Fruit fly (Drosophila melanogaster): Measurements from ENCODE around the gene Cdk8.

DNA sequence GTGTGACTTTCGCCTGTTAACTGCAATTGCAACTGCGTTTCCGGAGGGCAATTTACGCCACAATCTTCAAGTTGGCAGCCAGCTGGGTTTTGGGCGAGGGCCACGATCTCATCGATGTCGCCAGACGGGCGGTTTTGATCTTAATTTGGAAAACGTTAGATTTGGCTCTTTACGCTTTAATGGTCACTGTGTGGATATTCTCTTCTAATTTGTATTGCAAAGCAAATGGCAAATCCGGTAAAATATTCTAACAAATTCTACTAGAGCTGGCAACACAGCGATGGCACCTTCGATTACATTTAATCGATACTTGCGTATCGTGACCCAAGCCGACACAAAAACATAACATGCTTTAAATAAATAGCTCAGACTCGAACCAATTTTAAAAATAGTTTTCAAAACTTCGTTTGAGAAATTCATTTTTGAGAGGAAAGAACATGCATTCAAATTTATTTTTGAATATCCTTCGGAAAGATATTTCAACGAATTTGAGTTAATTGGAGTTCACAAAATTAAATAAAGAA is 1.9 kb downstream of the Cdk8 start, which contains the start of gene I-2:
- TF ChIP-seq CG6654 (GFP tag; optimal IDR thresholded peaks at IDR 0.05) (no peak), ems (GFP tag; optimal IDR thresholded peaks at IDR 0.05) (no peak), gsb-n (tag; optimal IDR thresholded peaks at IDR 0.05) (no peak), E2f2 (GFP tag; IDR thresholded peaks at IDR 0.05) (peak; percentile 45; the same call in 1 of the 2 replicates)

Data from whole organism, embryonic.